Fruit fly (Drosophila melanogaster): Measurements from ENCODE around the gene CG5111.

The CG5111 gene

dm6 chr3R:25482463-25483173 is 23.5 kb upstream of the CG5111 start, which contains the start of the genes XNP, CG42488 and CG5116 (continued):
- TF ChIP-seq ci (GFP tag; IDR thresholded peaks at IDR 0.05) (peak; percentile 12; the same call in 1 of the 3 replicates), CG15514 (GFP tag; optimal IDR thresholded peaks at IDR 0.05) (peak; percentile 75), CG11456 (GFP tag; IDR thresholded peaks at IDR 0.05) (peak; percentile 65; the same call in 1 of the 3 replicates), Sry-δ (GFP tag; optimal IDR thresholded peaks at IDR 0.05) (peak; percentile 77), NFAT (GFP tag; IDR thresholded peaks at IDR 0.05) (peak; percentile 74), CG6689 (GFP tag; IDR thresholded peaks at IDR 0.05) (peak; percentile 53), zen (tag; optimal IDR thresholded peaks at IDR 0.05) (peak; percentile 70), ab (GFP tag; optimal IDR thresholded peaks at IDR 0.05) (no peak), CG4424 (GFP tag; optimal IDR thresholded peaks at IDR 0.05) (peak; percentile 60), fd3F (GFP tag; optimal IDR thresholded peaks at IDR 0.05) (no peak), eve (GFP tag; optimal IDR thresholded peaks at IDR 0.05) (no peak), Hey (tag; optimal IDR thresholded peaks at IDR 0.05) (no peak), lbe (GFP tag; optimal IDR thresholded peaks at IDR 0.05) (peak; percentile 53), Dip3 (GFP tag; optimal IDR thresholded peaks at IDR 0.05) (peak; percentile 31), CG42726 (GFP tag; IDR thresholded peaks at IDR 0.05; ENCODE audit: partially characterized antibody) (peak; percentile 92), Sin3A (optimal IDR thresholded peaks at IDR 0.05) (peak; percentile 95), emc (GFP tag; optimal IDR thresholded peaks at IDR 0.05) (no peak), Hand (GFP tag; optimal IDR thresholded peaks at IDR 0.05) (no peak), so (GFP tag; IDR thresholded peaks at IDR 0.05) (no peak), tll (GFP tag; optimal IDR thresholded peaks at IDR 0.05) (peak in 1 of 2 experiments; percentile 39), CG5953 (GFP tag; IDR thresholded peaks at IDR 0.05) (no peak), Ets97D (GFP tag; optimal IDR thresholded peaks at IDR 0.05) (peak; percentile 71), danr (GFP tag; IDR thresholded peaks at IDR 0.05) (no peak), Adf1 (GFP tag; IDR thresholded peaks at IDR 0.05) (peak; percentile 27; the same call in 1 of the 2 replicates), ems (GFP tag; optimal IDR thresholded peaks at IDR 0.05) (peak; percentile 66), slp2 (GFP tag; optimal IDR thresholded peaks at IDR 0.05) (no peak), CG1024 (GFP tag; IDR thresholded peaks at IDR 0.05) (0 out of 2 replicates have a peak, but pooled peaks have one; percentile 3), al (GFP tag; IDR thresholded peaks at IDR 0.05) (peak; percentile 69), gt (GFP tag; IDR thresholded peaks at IDR 0.05) (no peak), tap (tag; optimal IDR thresholded peaks at IDR 0.05) (no peak), klu (GFP tag; IDR thresholded peaks at IDR 0.05) (no peak), exex (tag; optimal IDR thresholded peaks at IDR 0.05) (peak; percentile 51), gcm (GFP tag; optimal IDR thresholded peaks at IDR 0.05) (no peak), CG15073 (GFP tag; optimal IDR thresholded peaks at IDR 0.05) (no peak), CG5245 (GFP tag; optimal IDR thresholded peaks at IDR 0.05) (no peak), dati (GFP tag; IDR thresholded peaks at IDR 0.05) (no peak), vvl (GFP tag; IDR thresholded peaks at IDR 0.05) (peak; percentile 61; the same call in 1 of the 2 replicates), Nf-YA (GFP tag; IDR thresholded peaks at IDR 0.05) (no peak), CG18599 (GFP tag; optimal IDR thresholded peaks at IDR 0.05) (no peak), CG8089 (GFP tag; optimal IDR thresholded peaks at IDR 0.05) (no peak), twi (tag; optimal IDR thresholded peaks at IDR 0.05) (peak; percentile 44), wdn (GFP tag; IDR thresholded peaks at IDR 0.05) (no peak), fu2 (GFP tag; optimal IDR thresholded peaks at IDR 0.05) (peak; percentile 6), CG11723 (GFP tag; optimal IDR thresholded peaks at IDR 0.05) (no peak), Bdp1 (GFP tag; optimal IDR thresholded peaks at IDR 0.05) (no peak), CG11695 (GFP tag; IDR thresholded peaks at IDR 0.05) (no peak), schlank (tag; optimal IDR thresholded peaks at IDR 0.05) (no peak), CG13287 (GFP tag; IDR thresholded peaks at IDR 0.05; ENCODE audit: partially characterized antibody) (peak; percentile 99), Lhr (GFP tag; optimal IDR thresholded peaks at IDR 0.05) (no peak), Six4 (GFP tag; optimal IDR thresholded peaks at IDR 0.05) (peak; percentile 11), CG2712 (tag; optimal IDR thresholded peaks at IDR 0.05) (peak; percentile 69)

Measured in whole organism, embryonic.